Worm (Caenorhabditis elegans) whole organism, early embryonic: ENCODE results near the gene F25B3.5.
A peak's percentile ranks its signal among the peaks of the same experiment; 100 is the strongest.

Experiments
- B0310.2 ChIP-seq: sonication (generic microtip); optimal IDR thresholded peaks from 2 replicates; lab custom pipeline; 2016; ENCODE audit warnings: mild to moderate bottlenecking, missing genetic modification characterization, missing compliant biosample characterization
- F13C5.2 ChIP-seq: sonication (generic microtip); optimal IDR thresholded peaks from 2 replicates; lab custom pipeline; 2017; ENCODE audit warnings: mild to moderate bottlenecking, missing genetic modification characterization, inconsistent platforms, missing compliant biosample characterization
- aly-1 ChIP-seq: sonication (generic microtip); optimal IDR thresholded peaks from 2 replicates; lab custom pipeline; 2016; ENCODE audit warnings: missing genetic modification characterization, missing compliant biosample characterization
- ama-1 ChIP-seq: fragments of 150-350 bp; optimal IDR thresholded peaks from 2 replicates; lab custom pipeline; 2014
- ceh-13 ChIP-seq: fragments of 200-800 bp; sonication (Bioruptor generic); optimal IDR thresholded peaks from 2 replicates; lab custom pipeline; 2018; ENCODE audit warnings: mild to moderate bottlenecking, missing genetic modification characterization, missing compliant biosample characterization
- ceh-36 ChIP-seq: sonication (generic microtip); optimal IDR thresholded peaks from 2 replicates; lab custom pipeline; 2016; ENCODE audit warnings: missing genetic modification characterization, inconsistent platforms, missing compliant biosample characterization
- ets-7 ChIP-seq: sonication (generic microtip); optimal IDR thresholded peaks from 2 replicates; lab custom pipeline; 2016; ENCODE audit warnings: missing genotype, missing genetic modification characterization, missing compliant biosample characterization
- flt-1 ChIP-seq: fragments of 200-800 bp; sonication (Bioruptor generic); IDR thresholded peaks from 2 replicates; pipeline ENCODE4 v1.3.6; 2022; ENCODE audit warnings: missing genetic modification characterization, missing compliant biosample characterization
- hmbx-1 ChIP-seq: sonication (generic microtip); optimal IDR thresholded peaks from 2 replicates; lab custom pipeline; 2016; ENCODE audit warnings: mild to moderate bottlenecking, missing genetic modification characterization, missing compliant biosample characterization
- hmg-4 ChIP-seq: fragments of 200-800 bp; sonication (Bioruptor generic); optimal IDR thresholded peaks from 2 replicates; lab custom pipeline; 2018; ENCODE audit warnings: mild to moderate bottlenecking, missing genetic modification characterization, missing compliant biosample characterization
- hnd-1 ChIP-seq: sonication (generic microtip); optimal IDR thresholded peaks from 2 replicates; lab custom pipeline; 2016; ENCODE audit warnings: missing genetic modification characterization, missing compliant biosample characterization
- pes-1 ChIP-seq: fragments of 200-800 bp; sonication (Bioruptor generic); IDR thresholded peaks from 2 replicates; pipeline ENCODE4 v1.3.6; 2022; ENCODE audit warnings: missing genetic modification reagents, missing genetic modification characterization, missing compliant biosample characterization
- scrt-1 ChIP-seq: fragments of 200-800 bp; sonication (Bioruptor generic); IDR thresholded peaks from 2 replicates; pipeline ENCODE4 v1.3.6; 2022; ENCODE audit warnings: missing genetic modification characterization, missing compliant biosample characterization
- sea-1 ChIP-seq: fragments of 200-800 bp; sonication (Bioruptor generic); conservative IDR thresholded peaks from 2 replicates; pipeline ENCODE4 v1.3.6; 2022; ENCODE audit warnings: missing genetic modification characterization, missing compliant biosample characterization
- tbx-11 ChIP-seq: fragments of 200-800 bp; sonication (Bioruptor generic); IDR thresholded peaks from 2 replicates; pipeline ENCODE4 v1.3.6; 2022; ENCODE audit warnings: missing genetic modification characterization, missing compliant biosample characterization
- tbx-37 ChIP-seq: fragments of 200-800 bp; sonication (Bioruptor generic); conservative IDR thresholded peaks from 2 replicates; pipeline ENCODE4 v1.3.6; 2022; ENCODE audit warnings: missing genetic modification reagents, missing genetic modification characterization, missing compliant biosample characterization
- tra-4 ChIP-seq: sonication (generic microtip); optimal IDR thresholded peaks from 2 replicates; lab custom pipeline; 2017; ENCODE audit warnings: missing genetic modification characterization, missing compliant biosample characterization

F25B3.5 gene

ce11 chrV:9556668-9557067 is 13.4 kb downstream of the F25B3.5 start:
- TF ChIP-seq ceh-13 (GFP tag; lab: Kevin White, UChicago) (no peak), scrt-1 (GFP tag; lab: Robert Waterston, UW) (no peak), tra-4 (no peak), sea-1 (GFP tag; lab: Robert Waterston, UW) (no peak), pes-1 (GFP tag; lab: Robert Waterston, UW) (no peak), hnd-1 (no peak), ama-1 (lab: Kevin White, UChicago) (no peak), hmbx-1 (no peak), hmg-4 (no peak), aly-1 (tag; lab: Kevin White, UChicago) (no peak), F13C5.2 (tag; lab: Kevin White, UChicago) (no peak), ceh-36 (no peak), ets-7 (no peak), flt-1 (no peak)

- no peak for TF ChIP-seq hnd-1
- TF ChIP-seq flt-1: no peak
- no peak for TF ChIP-seq aly-1 (tag; lab: Kevin White, UChicago)
- no peak for TF ChIP-seq pes-1 (GFP tag; lab: Robert Waterston, UW)
- no peak for TF ChIP-seq F13C5.2 (tag; lab: Kevin White, UChicago)
- TF ChIP-seq sea-1 (GFP tag; lab: Robert Waterston, UW): no peak
- no peak for TF ChIP-seq ets-7
- no peak for TF ChIP-seq ceh-13 (GFP tag; lab: Kevin White, UChicago)
- TF ChIP-seq ceh-36: no peak
Observed at ce11 chrV:9550313-9550712, 19.8 kb downstream of the F25B3.5 start, which contains the start of gene ehbp-1. ehbp-1 (plus strand) TSS chrV:9550644.

- TF ChIP-seq hnd-1 (no peak), tbx-37 (GFP tag; lab: Robert Waterston, UW) (no peak), ets-7 (no peak), pes-1 (GFP tag; lab: Robert Waterston, UW) (no peak), tbx-11 (GFP tag; lab: Robert Waterston, UW) (no peak), ama-1 (lab: Kevin White, UChicago) (no peak), hmbx-1 (no peak), flt-1 (no peak), ceh-13 (GFP tag; lab: Kevin White, UChicago) (no peak), B0310.2 (tag; lab: Kevin White, UChicago) (no peak), sea-1 (GFP tag; lab: Robert Waterston, UW) (no peak), hmg-4 (no peak), tra-4 (no peak), scrt-1 (GFP tag; lab: Robert Waterston, UW) (no peak), F13C5.2 (tag; lab: Kevin White, UChicago) (no peak), aly-1 (tag; lab: Kevin White, UChicago) (no peak)
Observed at ce11 chrV:9549459-9549858, 20.6 kb downstream of the F25B3.5 start, which contains the start of gene nstp-10. nstp-10 (minus strand) TSS chrV:9549836.

- no peak for TF ChIP-seq ceh-36
- TF ChIP-seq tra-4: peak; percentile 41
- TF ChIP-seq ama-1 (lab: Kevin White, UChicago): no peak
- no peak for TF ChIP-seq ceh-13 (GFP tag; lab: Kevin White, UChicago)
- no peak for TF ChIP-seq aly-1 (tag; lab: Kevin White, UChicago)
- no peak for TF ChIP-seq tbx-11 (GFP tag; lab: Robert Waterston, UW)
- TF ChIP-seq hmg-4: peak; percentile 64
- TF ChIP-seq scrt-1 (GFP tag; lab: Robert Waterston, UW): no peak
- no peak for TF ChIP-seq B0310.2 (tag; lab: Kevin White, UChicago)
- TF ChIP-seq tbx-37 (GFP tag; lab: Robert Waterston, UW): 0 out of 2 replicates have a peak, but pooled peaks have one; percentile 34
- peak; percentile 16 for TF ChIP-seq hmbx-1
- TF ChIP-seq pes-1 (GFP tag; lab: Robert Waterston, UW): peak; percentile 53; the same call in 1 of the 2 replicates
- peak; percentile 61 for TF ChIP-seq flt-1
- peak; percentile 41 for TF ChIP-seq F13C5.2 (tag; lab: Kevin White, UChicago)
- TF ChIP-seq hnd-1: no peak
Observed at ce11 chrV:9546860-9547269, 23.2 kb downstream of the F25B3.5 start, which contains the start of gene his-37. his-37 (plus strand) TSS chrV:9547105.

ce11 chrV:9546042-9546581 is 24.0 kb downstream of the F25B3.5 start, which contains the start of gene C50F4.6:
C50F4.6 (plus strand) TSS chrV:9546092.
- TF ChIP-seq scrt-1 (GFP tag; lab: Robert Waterston, UW) (no peak), pes-1 (GFP tag; lab: Robert Waterston, UW) (peak; percentile 58), ets-7 (no peak)

ce11 chrV:9545238-9545709 is 24.8 kb downstream of the F25B3.5 start, which contains the start of the genes his-35 and his-41:
his-35 (minus strand) TSS chrV:9545288.
his-41 (plus strand) TSS chrV:9545536.
- TF ChIP-seq hnd-1: no peak
- TF ChIP-seq ets-7: no peak
- no peak for TF ChIP-seq tbx-37 (GFP tag; lab: Robert Waterston, UW)
- TF ChIP-seq tbx-11 (GFP tag; lab: Robert Waterston, UW): no peak

- peak; percentile 39; the same call in 1 of the 2 replicates for TF ChIP-seq flt-1
- TF ChIP-seq F13C5.2 (tag; lab: Kevin White, UChicago): peak; percentile 31
- TF ChIP-seq aly-1 (tag; lab: Kevin White, UChicago): no peak
Observed at ce11 chrV:9544176-9544632, 25.9 kb downstream of the F25B3.5 start, which contains the start of gene mdf-1. mdf-1 (minus strand) TSS chrV:9544226.

- TF ChIP-seq tbx-11 (GFP tag; lab: Robert Waterston, UW) (no peak), ama-1 (lab: Kevin White, UChicago) (no peak), hmbx-1 (no peak), hmg-4 (no peak), B0310.2 (tag; lab: Kevin White, UChicago) (no peak), F13C5.2 (tag; lab: Kevin White, UChicago) (no peak), ceh-13 (GFP tag; lab: Kevin White, UChicago) (no peak), flt-1 (no peak), scrt-1 (GFP tag; lab: Robert Waterston, UW) (no peak), sea-1 (GFP tag; lab: Robert Waterston, UW) (no peak), ceh-36 (no peak), aly-1 (tag; lab: Kevin White, UChicago) (no peak), pes-1 (GFP tag; lab: Robert Waterston, UW) (no peak), tra-4 (no peak)
Observed at ce11 chrV:9541506-9541905, 28.6 kb downstream of the F25B3.5 start, which contains the start of gene C50F4.16. C50F4.16 (minus strand) TSS chrV:9541606.
